Worm (Caenorhabditis elegans) whole organism, young adult: ENCODE results near the gene lgc-57.

ENCODE experiments used
- B0019.2 ChIP-seq: fragments of 200-800 bp; sonication (Bioruptor generic); conservative IDR thresholded peaks from 2 replicates; pipeline ENCODE4 v1.3.6; 2022; ENCODE audit warnings: missing genetic modification reagents, missing genetic modification characterization, missing compliant biosample characterization
- F10E7.11 ChIP-seq: sonication (generic microtip); optimal IDR thresholded peaks from 2 replicates; lab custom pipeline; 2017; ENCODE audit warnings: mild to moderate bottlenecking, missing genetic modification characterization, moderate library complexity, missing compliant biosample characterization
- F23B12.7 ChIP-seq: sonication (generic microtip); optimal IDR thresholded peaks from 2 replicates; lab custom pipeline; 2017; ENCODE audit warnings: missing genetic modification characterization, mild to moderate bottlenecking, missing compliant biosample characterization, antibody characterized with exemption, moderate library complexity; ENCODE audit not compliant: insufficient read depth
- F49E8.2 ChIP-seq: sonication (generic microtip); optimal IDR thresholded peaks from 3 replicates; lab custom pipeline; 2017; ENCODE audit warnings: missing genetic modification characterization, mild to moderate bottlenecking, missing compliant biosample characterization, antibody characterized with exemption, moderate library complexity; ENCODE audit not compliant: insufficient read depth
- F57A8.1 ChIP-seq: fragments of 200-800 bp; sonication (Bioruptor generic); optimal IDR thresholded peaks from 2 replicates; lab custom pipeline; 2018; ENCODE audit warnings: mild to moderate bottlenecking, missing genetic modification characterization, moderate library complexity, missing compliant biosample characterization
- F57C9.4 ChIP-seq: sonication (generic microtip); optimal IDR thresholded peaks from 2 replicates; lab custom pipeline; 2017; ENCODE audit warnings: mild to moderate bottlenecking, missing genetic modification characterization, missing compliant biosample characterization
- K11D2.4 ChIP-seq: fragments of 200-800 bp; sonication (Bioruptor generic); IDR thresholded peaks from 2 replicates; pipeline ENCODE4 v1.3.6; 2022; ENCODE audit warnings: missing genetic modification reagents, missing genetic modification characterization, missing compliant biosample characterization
- Y53G8AR.9 ChIP-seq: fragments of 200-800 bp; sonication (Bioruptor generic); conservative IDR thresholded peaks from 2 replicates; pipeline ENCODE4 v1.3.6; 2022; ENCODE audit warnings: missing genetic modification reagents, missing genetic modification characterization, missing compliant biosample characterization
- Y67H2A.10 ChIP-seq: fragments of 200-800 bp; sonication (Bioruptor generic); conservative IDR thresholded peaks from 2 replicates; pipeline ENCODE4 v1.3.6; 2022; ENCODE audit warnings: missing genetic modification reagents, missing genetic modification characterization, missing compliant biosample characterization
- Y95B8A.8 ChIP-seq: fragments of 200-800 bp; sonication (Bioruptor generic); IDR thresholded peaks from 2 replicates; pipeline ENCODE4 v1.3.6; 2022; ENCODE audit warnings: missing genetic modification reagents, missing genetic modification characterization, missing compliant biosample characterization
- ZK185.1 ChIP-seq: sonication (generic microtip); optimal IDR thresholded peaks from 2 replicates; lab custom pipeline; 2016; ENCODE audit warnings: mild to moderate bottlenecking, missing genetic modification characterization, missing compliant biosample characterization; ENCODE audit not compliant: poor library complexity, severe bottlenecking
- akir-1 ChIP-seq: fragments of 200-800 bp; sonication (Bioruptor generic); optimal IDR thresholded peaks from 2 replicates; lab custom pipeline; 2018; ENCODE audit warnings: mild to moderate bottlenecking, missing genetic modification characterization, moderate library complexity, missing compliant biosample characterization
- ama-1 ChIP-seq, 3 experiments: fragments of 150-350 bp in 1 of 3; sonication (generic microtip) in 2 of 3; optimal IDR thresholded peaks; 2 replicates each; lab custom pipeline; 2014 to 2018; ENCODE audit warnings: missing biosample characterization in 2 of 3, missing genetic modification characterization in 2 of 3, missing genetic modification reagents in 2 of 3
- aptf-2 ChIP-seq: fragments of 200-800 bp; sonication (Bioruptor generic); conservative IDR thresholded peaks from 2 replicates; pipeline ENCODE4 v1.3.6; 2022; ENCODE audit warnings: missing genetic modification reagents, missing genetic modification characterization, missing compliant biosample characterization
- aptf-3 ChIP-seq: fragments of 200-800 bp; sonication (Bioruptor generic); IDR thresholded peaks from 2 replicates; pipeline ENCODE4 v1.3.6; 2022; ENCODE audit warnings: missing genetic modification characterization, missing compliant biosample characterization
- athp-1 ChIP-seq: sonication (generic microtip); optimal IDR thresholded peaks from 2 replicates; lab custom pipeline; 2017; ENCODE audit warnings: mild to moderate bottlenecking, missing genetic modification characterization, missing compliant biosample characterization
- ccch-3 ChIP-seq: fragments of 200-800 bp; sonication (Bioruptor generic); optimal IDR thresholded peaks from 2 replicates; lab custom pipeline; 2018; ENCODE audit warnings: mild to moderate bottlenecking, missing genetic modification characterization, missing compliant biosample characterization
- ceh-91 ChIP-seq: fragments of 200-800 bp; sonication (Bioruptor generic); IDR thresholded peaks from 2 replicates; pipeline ENCODE4 v1.3.6; 2022; ENCODE audit warnings: missing genetic modification reagents, missing genetic modification characterization, missing compliant biosample characterization
- dpl-1 ChIP-seq: fragments of 150-350 bp; optimal IDR thresholded peaks from 2 replicates; lab custom pipeline; 2014; ENCODE audit warnings: missing biosample characterization, missing genetic modification reagents, missing genetic modification characterization
- efl-1 ChIP-seq: fragments of 150-350 bp; optimal IDR thresholded peaks from 2 replicates; lab custom pipeline; 2014; ENCODE audit warnings: missing biosample characterization, missing genetic modification reagents, missing genetic modification characterization
- gei-17 ChIP-seq: fragments of 200-800 bp; sonication (Bioruptor generic); optimal IDR thresholded peaks from 2 replicates; lab custom pipeline; 2018; ENCODE audit warnings: mild to moderate bottlenecking, missing genetic modification characterization, missing compliant biosample characterization
- hmg-1.2 ChIP-seq: fragments of 200-800 bp; sonication (Bioruptor generic); IDR thresholded peaks from 2 replicates; pipeline ENCODE4 v1.3.6; 2022; ENCODE audit warnings: missing genetic modification reagents, missing genetic modification characterization, missing compliant biosample characterization
- hmg-20 ChIP-seq: fragments of 200-800 bp; sonication (Bioruptor generic); IDR thresholded peaks from 2 replicates; pipeline ENCODE4 v1.3.6; 2022; ENCODE audit warnings: missing genetic modification reagents, missing genetic modification characterization, missing compliant biosample characterization
- hrde-1 ChIP-seq: sonication (generic microtip); optimal IDR thresholded peaks from 2 replicates; lab custom pipeline; 2016; ENCODE audit warnings: missing genetic modification characterization, mild to moderate bottlenecking, missing compliant biosample characterization, moderate library complexity, missing genotype, missing genetic modification reagents, borderline replicate concordance
- lag-1 ChIP-seq: fragments of 200-800 bp; sonication (Bioruptor generic); IDR thresholded peaks from 2 replicates; pipeline ENCODE4 v1.3.6; 2022; ENCODE audit warnings: missing genetic modification reagents, missing genetic modification characterization, missing compliant biosample characterization
- lin-26 ChIP-seq: fragments of 200-800 bp; sonication (Bioruptor generic); IDR thresholded peaks from 2 replicates; pipeline ENCODE4 v1.3.6; 2022; ENCODE audit warnings: missing genetic modification reagents, missing genetic modification characterization, missing compliant biosample characterization
- lin-40 ChIP-seq: sonication (generic microtip); optimal IDR thresholded peaks from 2 replicates; lab custom pipeline; 2016; ENCODE audit warnings: missing genetic modification characterization, mild to moderate bottlenecking, missing compliant biosample characterization, missing genotype, missing genetic modification reagents
- lin-54 ChIP-seq: fragments of 200-800 bp; sonication (Bioruptor generic); optimal IDR thresholded peaks from 2 replicates; lab custom pipeline; 2018; ENCODE audit warnings: mild to moderate bottlenecking, missing genetic modification characterization, missing compliant biosample characterization
- lsl-1 ChIP-seq: fragments of 200-800 bp; sonication (Bioruptor generic); optimal IDR thresholded peaks from 2 replicates; lab custom pipeline; 2018; ENCODE audit warnings: mild to moderate bottlenecking, missing genetic modification characterization, moderate library complexity, missing compliant biosample characterization
- madf-8 ChIP-seq: fragments of 200-800 bp; sonication (Bioruptor generic); conservative IDR thresholded peaks from 2 replicates; pipeline ENCODE4 v1.3.6; 2022; ENCODE audit warnings: missing genetic modification reagents, missing genetic modification characterization, missing compliant biosample characterization
- mcd-1 ChIP-seq: fragments of 200-800 bp; sonication (Bioruptor generic); IDR thresholded peaks from 2 replicates; pipeline ENCODE4 v1.3.6; 2022; ENCODE audit warnings: missing genetic modification reagents, missing genetic modification characterization, missing compliant biosample characterization
- nhr-27 ChIP-seq: fragments of 200-800 bp; sonication (Bioruptor generic); optimal IDR thresholded peaks from 2 replicates; lab custom pipeline; 2018; ENCODE audit warnings: mild to moderate bottlenecking, missing genetic modification characterization, moderate library complexity, missing compliant biosample characterization
- rcor-1 ChIP-seq: fragments of 200-800 bp; sonication (Bioruptor generic); IDR thresholded peaks from 2 replicates; pipeline ENCODE4 v1.3.6; 2022; ENCODE audit warnings: missing genetic modification reagents, missing genetic modification characterization, missing compliant biosample characterization
- rec-8 ChIP-seq, 2 experiments: sonication (generic microtip); optimal IDR thresholded peaks; 2 replicates each; lab custom pipeline; 2016; ENCODE audit warnings: mild to moderate bottlenecking in 2 of 2, missing genetic modification characterization in 2 of 2, missing genetic modification reagents in 2 of 2, missing genotype in 2 of 2, missing biosample characterization in 1 of 2, missing compliant biosample characterization in 1 of 2, moderate library complexity in 1 of 2
- repo-1 ChIP-seq: sonication (generic microtip); optimal IDR thresholded peaks from 2 replicates; lab custom pipeline; 2017; ENCODE audit warnings: mild to moderate bottlenecking, missing genetic modification characterization, missing compliant biosample characterization
- sdz-38 ChIP-seq: sonication (generic microtip); optimal IDR thresholded peaks from 2 replicates; lab custom pipeline; 2016; ENCODE audit warnings: missing genotype, missing genetic modification characterization, missing compliant biosample characterization
- snpc-3.4 ChIP-seq: sonication (generic microtip); optimal IDR thresholded peaks from 2 replicates; lab custom pipeline; 2017; ENCODE audit warnings: missing genetic modification characterization, mild to moderate bottlenecking, missing compliant biosample characterization, antibody characterized with exemption, moderate library complexity, missing genotype, missing genetic modification reagents
- snpc-4 ChIP-seq, 5 experiments: fragments of 150-350 bp in 1 of 5; sonication (generic microtip) in 4 of 5; optimal IDR thresholded peaks; 2 replicates each; lab custom pipeline; 2014 to 2018; ENCODE audit warnings: missing genetic modification characterization in 5 of 5, missing biosample characterization in 3 of 5, antibody characterized with exemption in 2 of 5, mild to moderate bottlenecking in 2 of 5, missing compliant biosample characterization in 2 of 5, missing genotype in 2 of 5, moderate library complexity in 2 of 5, missing genetic modification reagents in 1 of 5
- somi-1 ChIP-seq: fragments of 200-800 bp; sonication (Bioruptor generic); optimal IDR thresholded peaks from 2 replicates; lab custom pipeline; 2018; ENCODE audit warnings: mild to moderate bottlenecking, missing genetic modification characterization, missing compliant biosample characterization
- tlf-1 ChIP-seq: fragments of 200-800 bp; sonication (Bioruptor generic); optimal IDR thresholded peaks from 2 replicates; lab custom pipeline; 2018; ENCODE audit warnings: mild to moderate bottlenecking, missing genetic modification characterization, missing compliant biosample characterization
- unc-62 ChIP-seq: fragments of 150-350 bp; optimal IDR thresholded peaks from 2 replicates; lab custom pipeline; 2014; ENCODE audit warnings: missing biosample characterization, missing genetic modification reagents, missing genetic modification characterization
- xnd-1 ChIP-seq: sonication (generic microtip); optimal IDR thresholded peaks from 2 replicates; lab custom pipeline; 2016; ENCODE audit warnings: missing genotype, missing genetic modification reagents, missing genetic modification characterization, missing compliant biosample characterization
- ztf-26 ChIP-seq: sonication (generic microtip); optimal IDR thresholded peaks from 2 replicates; lab custom pipeline; 2017; ENCODE audit warnings: missing genetic modification characterization, missing compliant biosample characterization

lgc-57 gene

ce11 chrII:10707439-10708096, 12.8 kb downstream of the lgc-57 start (continued):
- TF ChIP-seq lin-26 (peak; percentile 85), aptf-3 (no peak)

ce11 chrII:10708660-10709059, 13.8 kb downstream of the lgc-57 start, which contains the start of gene bli-1:
bli-1 (plus strand) TSS chrII:10708960.
- TF ChIP-seq F23B12.7 (tag; lab: Kevin White, UChicago) (no peak), F57C9.4 (tag; lab: Kevin White, UChicago) (no peak), Y95B8A.8 (GFP tag; lab: Robert Waterston, UW) (no peak), snpc-4 (GFP tag; optimal IDR thresholded peaks at IDR 0.05; lab: Kevin White, UChicago) (no peak), snpc-4 (tag; optimal IDR thresholded peaks at IDR 0.05; lab: Kevin White, UChicago) (no peak), sdz-38 (tag; lab: Kevin White, UChicago) (no peak), ZK185.1 (tag; lab: Kevin White, UChicago) (no peak), B0019.2 (no peak), rec-8 (tag; optimal IDR thresholded peaks at IDR 0.05; lab: Kevin White, UChicago) (no peak), ceh-91 (GFP tag; lab: Robert Waterston, UW) (no peak), ama-1 (optimal IDR thresholded peaks at IDR 0.05; lab: Kevin White, UChicago) (no peak), ama-1 (GFP tag; optimal IDR thresholded peaks at IDR 0.05; lab: Kevin White, UChicago) (no peak), Y67H2A.10 (no peak), xnd-1 (tag; lab: Kevin White, UChicago) (no peak), F57A8.1 (GFP tag; lab: Kevin White, UChicago) (no peak), lin-40 (tag; lab: Kevin White, UChicago) (no peak), ccch-3 (GFP tag; lab: Kevin White, UChicago) (no peak), aptf-2 (GFP tag; lab: Robert Waterston, UW) (no peak), Y53G8AR.9 (no peak), rcor-1 (GFP tag; lab: Robert Waterston, UW) (no peak)

ce11 chrII:10714262-10714933, 19.6 kb downstream of the lgc-57 start, which contains the start of the genes dph-2 and C09G5.7:
dph-2 (minus strand) TSS chrII:10714297.
C09G5.7 (plus strand) TSS chrII:10714883.
- TF ChIP-seq lag-1, result no peak
- no peak for TF ChIP-seq F49E8.2
- no peak for TF ChIP-seq K11D2.4
- no peak for TF ChIP-seq hrde-1 (tag; lab: Kevin White, UChicago)
- peak; percentile 56 for TF ChIP-seq lsl-1 (GFP tag; lab: Kevin White, UChicago)
- TF ChIP-seq lin-54 (GFP tag; lab: Kevin White, UChicago), result peak; percentile 87
- no peak for TF ChIP-seq hmg-1.2 (GFP tag; lab: Robert Waterston, UW)
- TF ChIP-seq sdz-38 (tag; lab: Kevin White, UChicago), result no peak
- TF ChIP-seq nhr-27 (tag; lab: Kevin White, UChicago), result no peak
- peak; percentile 69 for TF ChIP-seq dpl-1 (GFP tag; lab: Kevin White, UChicago)
- TF ChIP-seq snpc-3.4 (tag; lab: Kevin White, UChicago), result no peak
- TF ChIP-seq gei-17, result no peak
- TF ChIP-seq hmg-20 (GFP tag; lab: Robert Waterston, UW), result no peak
- TF ChIP-seq unc-62 (GFP tag; lab: Kevin White, UChicago), result no peak
- TF ChIP-seq efl-1, result peak; percentile 64
- no peak for TF ChIP-seq somi-1
- TF ChIP-seq repo-1, result no peak
- TF ChIP-seq akir-1 (GFP tag; lab: Kevin White, UChicago), result no peak
- no peak for TF ChIP-seq F10E7.11 (tag; lab: Kevin White, UChicago)
- TF ChIP-seq athp-1 (tag; lab: Kevin White, UChicago), result no peak
- TF ChIP-seq ztf-26 (tag; lab: Kevin White, UChicago), result no peak
- no peak for TF ChIP-seq tlf-1 (GFP tag; lab: Kevin White, UChicago)
- no peak for TF ChIP-seq mcd-1 (GFP tag; lab: Robert Waterston, UW)
- 0 out of 2 replicates have a peak, but pooled peaks have one; percentile 16 for TF ChIP-seq madf-8
